Worm (Caenorhabditis elegans): ENCODE results near the gene ZK856.18.

Gene ZK856.18

ce11 chrV:10222007-10222406, 36.2 kb upstream of the ZK856.18 start, which contains the start of gene C12D8.20:
TSS of gene C12D8.20 (plus strand) at chrV:10222307.
- TF ChIP-seq nhr-6 (tag; optimal IDR thresholded peaks at IDR 0.05) (no peak), T20F7.1 (GFP tag; optimal IDR thresholded peaks at IDR 0.05) (no peak)

ce11 chrV:10221317-10221716, 35.5 kb upstream of the ZK856.18 start, which contains the start of the genes fipr-5 and fipr-9:
TSS of gene fipr-5 (minus strand) at chrV:10221417.
TSS of gene fipr-9 (plus strand) at chrV:10221662.
- no peak for TF ChIP-seq pha-4 (GFP tag; IDR thresholded peaks at IDR 0.05)
- no peak for TF ChIP-seq pha-4 (tag; optimal IDR thresholded peaks at IDR 0.05)
- no peak for TF ChIP-seq nhr-41 (GFP tag; IDR thresholded peaks at IDR 0.05)
- no peak for TF ChIP-seq ceh-44 (GFP tag; IDR thresholded peaks at IDR 0.05)
- TF ChIP-seq zip-11 (GFP tag; IDR thresholded peaks at IDR 0.05) = no peak
- no peak for TF ChIP-seq lin-15B (tag; optimal IDR thresholded peaks at IDR 0.05)
- TF ChIP-seq dmd-9 (GFP tag; IDR thresholded peaks at IDR 0.05) = no peak
- TF ChIP-seq nhr-42 (GFP tag; IDR thresholded peaks at IDR 0.05) = no peak
- TF ChIP-seq fos-1 (tag; optimal IDR thresholded peaks at IDR 0.05) = no peak
- no peak for TF ChIP-seq F10B5.3 (tag; optimal IDR thresholded peaks at IDR 0.05)

DNA sequence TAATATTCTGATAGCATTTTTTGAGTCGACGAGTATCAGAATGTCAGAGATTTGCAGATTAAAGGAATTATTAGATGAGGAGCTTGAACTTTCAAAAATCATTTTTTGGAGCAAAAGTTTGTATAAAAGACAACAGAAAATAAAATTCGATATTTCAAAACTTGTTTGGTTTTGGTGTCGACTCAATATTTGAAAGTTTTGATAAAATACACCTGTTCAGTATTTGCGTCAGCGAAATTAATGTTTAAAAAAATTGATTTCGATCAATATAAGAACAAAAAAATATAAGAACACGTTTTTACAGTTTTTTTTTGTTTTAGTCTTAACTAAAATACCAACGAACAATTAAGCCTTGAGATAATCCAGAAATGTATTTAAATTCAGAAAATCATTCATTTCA, 34.8 kb upstream of the ZK856.18 start, which contains the start of gene C12D8.13:
TSS of gene C12D8.13 (minus strand) at position 101 of the 400 bp plus-strand sequence.
- no peak for TF ChIP-seq dpl-1 (GFP tag; optimal IDR thresholded peaks at IDR 0.05)
- TF ChIP-seq mdl-1 (tag; optimal IDR thresholded peaks at IDR 0.05) = no peak
- no peak for TF ChIP-seq T26A8.4 (GFP tag; IDR thresholded peaks at IDR 0.05)
- TF ChIP-seq ztf-7 (tag; optimal IDR thresholded peaks at IDR 0.05) = no peak
- no peak for TF ChIP-seq set-16 (GFP tag; IDR thresholded peaks at IDR 0.05)
- TF ChIP-seq daf-16 (GFP tag; optimal IDR thresholded peaks at IDR 0.05) = no peak
- TF ChIP-seq daf-16 (tag; optimal IDR thresholded peaks at IDR 0.05) = no peak
- no peak for TF ChIP-seq ceh-28 (tag; optimal IDR thresholded peaks at IDR 0.05)
- TF ChIP-seq mes-2 (tag; optimal IDR thresholded peaks at IDR 0.05; ENCODE audit: poor library complexity, severe bottlenecking) = no peak
- TF ChIP-seq arid-1 (GFP tag; conservative IDR thresholded peaks at IDR 0.05) = no peak
- TF ChIP-seq F10B5.3 (tag; optimal IDR thresholded peaks at IDR 0.05) = no peak
- no peak for TF ChIP-seq dmd-9 (GFP tag; IDR thresholded peaks at IDR 0.05)
- no peak for TF ChIP-seq mep-1 (tag; optimal IDR thresholded peaks at IDR 0.05)
- TF ChIP-seq daf-8 (GFP tag; IDR thresholded peaks at IDR 0.05) = no peak
- no peak for TF ChIP-seq ZK546.5 (tag; optimal IDR thresholded peaks at IDR 0.05)
- no peak for TF ChIP-seq Y48G9A.11 (GFP tag; IDR thresholded peaks at IDR 0.05)
- TF ChIP-seq ceh-32 (tag; optimal IDR thresholded peaks at IDR 0.05; ENCODE audit: poor library complexity) = no peak
- no peak for TF ChIP-seq attf-4 (tag; optimal IDR thresholded peaks at IDR 0.05)

DNA sequence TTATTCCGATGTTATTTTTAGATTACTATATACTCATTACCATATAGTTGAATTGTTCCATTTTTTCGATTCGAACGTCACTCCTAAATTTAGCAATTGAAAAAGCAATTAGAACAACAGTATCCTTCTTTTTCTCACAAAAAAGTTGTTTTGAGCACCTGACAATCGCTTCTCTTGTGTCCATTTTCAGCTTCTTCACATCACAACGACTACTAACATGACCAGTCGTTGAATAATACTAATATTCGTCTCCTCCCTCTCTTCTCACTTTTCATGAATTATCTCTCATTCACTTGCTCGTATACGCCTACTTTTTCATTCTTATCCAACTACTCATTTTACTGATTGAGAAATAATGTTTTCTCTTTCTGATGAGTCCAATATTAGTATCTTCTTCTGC, 30.9 kb upstream of the ZK856.18 start, which contains the start of gene ZK856.14:
TSS of gene ZK856.14 (plus strand) at position 301 of the 400 bp plus-strand sequence.
- TF ChIP-seq ztf-7 (tag; optimal IDR thresholded peaks at IDR 0.05) (no peak), skn-1 (tag; optimal IDR thresholded peaks at IDR 0.05) (no peak), nhr-41 (GFP tag; IDR thresholded peaks at IDR 0.05) (no peak)

DNA sequence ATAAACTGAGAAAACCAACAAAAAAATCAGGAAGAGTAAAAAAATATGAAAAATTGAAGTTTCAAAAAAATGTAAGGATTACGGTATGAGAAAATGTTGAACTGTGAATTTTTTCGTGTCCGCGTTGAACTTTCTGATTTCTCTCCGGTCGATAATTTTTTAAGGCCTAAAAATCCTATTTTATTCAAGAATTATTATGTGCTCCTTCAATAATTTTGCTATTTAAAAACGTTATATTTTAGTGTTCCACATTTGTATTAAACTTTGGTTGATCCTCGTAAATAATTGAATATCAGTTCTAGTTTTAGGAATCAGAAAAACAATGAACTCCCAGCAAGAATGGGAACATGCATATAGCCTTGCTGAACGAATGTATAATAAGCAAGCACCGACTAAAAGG, 26.8 kb upstream of the ZK856.18 start, which contains the start of gene hpo-40:
TSS of gene hpo-40 (plus strand) at position 301 of the 400 bp plus-strand sequence.
- TF ChIP-seq tra-1 (GFP tag; IDR thresholded peaks at IDR 0.05) (no peak), lin-29 (GFP tag; IDR thresholded peaks at IDR 0.05) (no peak), ztf-11 (tag; optimal IDR thresholded peaks at IDR 0.05) (no peak), zfp-2 (tag; optimal IDR thresholded peaks at IDR 0.05) (no peak), hlh-30 (tag; optimal IDR thresholded peaks at IDR 0.05; ENCODE audit: insufficient read depth) (no peak)

Measured in whole organism, L4 larva.